In genomic region chrV:18021464-18021863, ce11 we compare ENCODE assay signal across 6 worm cellular contexts.
TF ChIP-seq lines count a peak whose summit lies in the region.

No protein-coding gene starts in this region.

TF ChIP-seq in whole organism, L1 larva, 84 proteins besides CTCF, POLR2A, EP300 and RAD21:
- TF ChIP-seq C34B4.2 (tag; optimal IDR thresholded peaks at IDR 0.05; lab: Kevin White, UChicago): no peak
- TF ChIP-seq hlh-4 (tag; optimal IDR thresholded peaks at IDR 0.05; lab: Kevin White, UChicago): no peak
- TF ChIP-seq blmp-1 (tag; optimal IDR thresholded peaks at IDR 0.05; lab: Kevin White, UChicago): peak; percentile 89
- no peak for TF ChIP-seq nhr-90 (tag; optimal IDR thresholded peaks at IDR 0.05; lab: Kevin White, UChicago; ENCODE audit: poor library complexity)
- peak in 1 of 2 experiments; percentile 24 for TF ChIP-seq efl-1 (optimal IDR thresholded peaks at IDR 0.05; lab: Kevin White, UChicago)
- TF ChIP-seq efl-1 (GFP tag; optimal IDR thresholded peaks at IDR 0.05 in 1 of 2; lab: Kevin White, UChicago): peak; percentile 31 to 91
- TF ChIP-seq lsy-2 (tag; optimal IDR thresholded peaks at IDR 0.05; lab: Kevin White, UChicago): peak in 1 of 2 experiments; percentile 28
- peak; percentile 14 to 44 for TF ChIP-seq lin-35 (GFP tag; optimal IDR thresholded peaks at IDR 0.05; lab: Kevin White, UChicago)
- peak in 1 of 3 experiments; percentile 7 for TF ChIP-seq ceh-82 (tag; optimal IDR thresholded peaks at IDR 0.05; lab: Kevin White, UChicago)
- TF ChIP-seq snpc-4 (tag; optimal IDR thresholded peaks at IDR 0.05; lab: Kevin White, UChicago): no peak
- peak in 1 of 3 experiments; percentile 50 for TF ChIP-seq dpl-1 (GFP tag; optimal IDR thresholded peaks at IDR 0.05; lab: Kevin White, UChicago)
- peak; percentile 25 for TF ChIP-seq mep-1 (tag; optimal IDR thresholded peaks at IDR 0.05; lab: Kevin White, UChicago)
TF ChIP-seq in whole organism, L1 larva: peak in this region for 7.

TF ChIP-seq in whole organism, L2 larva, 48 proteins besides CTCF, POLR2A, EP300 and RAD21:
- TF ChIP-seq C34F6.9 (tag; optimal IDR thresholded peaks at IDR 0.05; lab: Kevin White, UChicago) (peak; percentile 40), alr-1 (tag; optimal IDR thresholded peaks at IDR 0.05; lab: Kevin White, UChicago) (no peak), blmp-1 (tag; optimal IDR thresholded peaks at IDR 0.05; lab: Kevin White, UChicago; ENCODE audit: insufficient read depth) (peak; percentile 2)

TF ChIP-seq in whole organism, L3 larva, 47 proteins besides CTCF, POLR2A, EP300 and RAD21:
- TF ChIP-seq egl-27 (tag; optimal IDR thresholded peaks at IDR 0.05; lab: Kevin White, UChicago) (no peak), jun-1 (tag; optimal IDR thresholded peaks at IDR 0.05; lab: Kevin White, UChicago) (no peak), lin-15B (tag; optimal IDR thresholded peaks at IDR 0.05; lab: Kevin White, UChicago) (peak; percentile 40), snpc-4 (tag; optimal IDR thresholded peaks at IDR 0.05; lab: Kevin White, UChicago) (peak; percentile 36), mdl-1 (tag; optimal IDR thresholded peaks at IDR 0.05; lab: Kevin White, UChicago) (no peak), egl-5 (tag; optimal IDR thresholded peaks at IDR 0.05; lab: Kevin White, UChicago) (no peak), nhr-76 (tag; optimal IDR thresholded peaks at IDR 0.05; lab: Kevin White, UChicago) (no peak), nhr-77 (tag; optimal IDR thresholded peaks at IDR 0.05; lab: Kevin White, UChicago) (no peak), pha-4 (tag; optimal IDR thresholded peaks at IDR 0.05; lab: Kevin White, UChicago) (no peak), elt-1 (tag; optimal IDR thresholded peaks at IDR 0.05; lab: Kevin White, UChicago) (no peak), nhr-11 (tag; optimal IDR thresholded peaks at IDR 0.05; lab: Kevin White, UChicago) (no peak), pqm-1 (tag; optimal IDR thresholded peaks at IDR 0.05; lab: Kevin White, UChicago) (no peak), nfya-1 (tag; optimal IDR thresholded peaks at IDR 0.05; lab: Kevin White, UChicago; ENCODE audit: insufficient read depth) (no peak)

TF ChIP-seq in whole organism, L4 larva, 104 proteins besides CTCF, POLR2A, EP300 and RAD21:
- TF ChIP-seq dpl-1 (GFP tag; optimal IDR thresholded peaks at IDR 0.05; lab: Kevin White, UChicago) (peak; percentile 10), nhr-28 (tag; optimal IDR thresholded peaks at IDR 0.05; lab: Kevin White, UChicago) (peak; percentile 19), nhr-41 (GFP tag; IDR thresholded peaks at IDR 0.05; lab: Robert Waterston, UW) (no peak), dmd-9 (GFP tag; IDR thresholded peaks at IDR 0.05; lab: Robert Waterston, UW) (no peak)

TF ChIP-seq in whole organism, mixed stage, embryonic, 35 proteins besides CTCF, POLR2A, EP300 and RAD21:
- TF ChIP-seq blmp-1 (tag; optimal IDR thresholded peaks at IDR 0.05; lab: Kevin White, UChicago): peak; percentile 60
- peak; percentile 20 for TF ChIP-seq ces-1 (GFP tag; optimal IDR thresholded peaks at IDR 0.05; lab: Kevin White, UChicago)
- no peak for TF ChIP-seq sptf-1 (tag; optimal IDR thresholded peaks at IDR 0.05; lab: Kevin White, UChicago)
- peak; percentile 35 for TF ChIP-seq ceh-39 (tag; optimal IDR thresholded peaks at IDR 0.05; lab: Kevin White, UChicago)

TF ChIP-seq in whole organism, young adult, 124 proteins besides CTCF, POLR2A, EP300 and RAD21:
- TF ChIP-seq madf-10 (tag; optimal IDR thresholded peaks at IDR 0.05; lab: Kevin White, UChicago) (no peak), Y56A3A.18 (GFP tag; IDR thresholded peaks at IDR 0.05; lab: Robert Waterston, UW) (no peak), mcd-1 (GFP tag; IDR thresholded peaks at IDR 0.05; lab: Robert Waterston, UW) (peak; percentile 80)
